Worm (Caenorhabditis elegans): ENCODE measurements around the gene sri-4.

Gene sri-4

DNA sequence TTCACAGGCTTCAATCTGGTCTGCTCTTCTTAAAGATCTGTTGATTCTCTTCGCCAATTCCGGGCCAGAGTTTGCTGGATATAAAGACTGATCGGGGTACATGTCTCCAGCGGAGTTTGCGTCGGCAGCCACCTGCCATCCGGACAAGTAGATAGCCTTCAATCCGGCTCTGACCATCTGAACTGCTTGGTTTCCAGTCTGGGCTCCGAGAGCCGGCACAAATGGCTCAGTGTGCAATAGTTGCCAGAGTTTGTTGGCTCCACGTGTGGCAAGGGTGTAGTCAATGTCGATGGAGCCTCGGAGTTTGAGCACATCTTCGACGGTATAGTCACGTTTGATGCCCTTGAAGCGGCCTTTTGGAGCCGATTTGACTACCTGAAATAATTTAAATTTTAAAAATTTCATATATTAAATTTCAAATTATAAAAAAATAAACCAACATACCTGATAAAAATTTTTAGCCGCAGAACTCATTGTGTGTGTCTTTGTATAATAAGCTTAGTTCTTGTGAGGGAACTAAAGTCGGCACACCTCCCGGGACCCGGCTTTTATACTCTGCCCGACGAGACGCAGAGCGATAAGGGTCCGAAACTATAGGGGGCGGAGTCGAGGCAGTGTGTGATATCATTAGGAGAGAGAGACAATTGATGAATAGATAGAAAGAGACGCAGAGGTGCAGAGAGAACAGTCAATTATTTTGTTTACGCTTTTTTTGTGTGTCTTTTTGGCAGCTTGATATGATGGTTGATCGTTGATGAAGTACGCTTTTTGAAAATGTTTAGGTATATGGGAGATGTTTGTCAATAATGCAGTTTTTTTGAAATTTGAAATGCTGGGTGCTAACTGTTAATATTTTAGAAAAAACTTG, 20.4 kb upstream of the sri-4 start, which contains the start of the genes icl-1 and srh-2 (continued):
- TF ChIP-seq xbp-1 (tag; optimal IDR thresholded peaks at IDR 0.05) (peak; percentile 45), egl-13 (tag; optimal IDR thresholded peaks at IDR 0.05) (no peak), lin-13 (GFP tag; optimal IDR thresholded peaks at IDR 0.05) (peak; percentile 38), sup-37 (GFP tag; optimal IDR thresholded peaks at IDR 0.05) (peak; percentile 59), mef-2 (tag; optimal IDR thresholded peaks at IDR 0.05) (no peak), ztf-11 (tag; optimal IDR thresholded peaks at IDR 0.05) (peak in 1 of 2 experiments; percentile 27), ces-1 (GFP tag; optimal IDR thresholded peaks at IDR 0.05) (no peak), fkh-8 (tag; optimal IDR thresholded peaks at IDR 0.05) (no peak), snu-23 (GFP tag; optimal IDR thresholded peaks at IDR 0.05) (peak; percentile 82), dsc-1 (tag; optimal IDR thresholded peaks at IDR 0.05) (no peak), sox-4 (tag; optimal IDR thresholded peaks at IDR 0.05) (peak; percentile 32), nhr-76 (tag; optimal IDR thresholded peaks at IDR 0.05) (no peak), blmp-1 (tag; optimal IDR thresholded peaks at IDR 0.05) (peak; percentile 17), lin-14 (GFP tag; optimal IDR thresholded peaks at IDR 0.05) (peak; percentile 92), pqm-1 (tag; optimal IDR thresholded peaks at IDR 0.05) (no peak), jun-1 (tag; optimal IDR thresholded peaks at IDR 0.05) (peak; percentile 15), elt-3 (tag; optimal IDR thresholded peaks at IDR 0.05) (peak in 2 of 6 experiments; percentile 29 to 80), skn-1 (tag; optimal IDR thresholded peaks at IDR 0.05) (no peak), nhr-77 (tag; optimal IDR thresholded peaks at IDR 0.05) (peak; percentile 29), ceh-63 (GFP tag; optimal IDR thresholded peaks at IDR 0.05) (peak; percentile 54), grh-1 (GFP tag; IDR thresholded peaks at IDR 0.05) (no peak), hlh-17 (GFP tag; optimal IDR thresholded peaks at IDR 0.05; ENCODE audit: borderline replicate concordance) (peak; percentile 41), unc-86 (tag; optimal IDR thresholded peaks at IDR 0.05) (no peak), nhr-12 (tag; optimal IDR thresholded peaks at IDR 0.05) (no peak), nhr-85 (tag) (peak; percentile 92), mab-9 (GFP tag; IDR thresholded peaks at IDR 0.05) (0 out of 2 replicates have a peak, but pooled peaks have one; percentile 13), egl-27 (tag; optimal IDR thresholded peaks at IDR 0.05) (no peak), ztf-4 (tag; optimal IDR thresholded peaks at IDR 0.05) (peak; percentile 14), nhr-19 (GFP tag; conservative IDR thresholded peaks at IDR 0.05) (peak; percentile 93), isw-1 (GFP tag; IDR thresholded peaks at IDR 0.05) (no peak), nhr-237 (tag; optimal IDR thresholded peaks at IDR 0.05) (no peak), nhr-47 (tag; optimal IDR thresholded peaks at IDR 0.05) (peak; percentile 59), nhr-11 (tag; optimal IDR thresholded peaks at IDR 0.05) (no peak), mep-1 (tag; optimal IDR thresholded peaks at IDR 0.05) (peak; percentile 59), zip-4 (GFP tag; optimal IDR thresholded peaks at IDR 0.05) (peak; percentile 51), hpl-2 (GFP tag; optimal IDR thresholded peaks at IDR 0.05) (no peak), lin-15B (tag; optimal IDR thresholded peaks at IDR 0.05) (no peak), zag-1 (tag; optimal IDR thresholded peaks at IDR 0.05) (no peak), unc-130 (tag; optimal IDR thresholded peaks at IDR 0.05) (peak; percentile 74), ceh-82 (tag; optimal IDR thresholded peaks at IDR 0.05) (no peak), sptf-1 (tag; optimal IDR thresholded peaks at IDR 0.05) (no peak), efl-1 (optimal IDR thresholded peaks at IDR 0.05) (peak; percentile 40 to 49), efl-1 (GFP tag; optimal IDR thresholded peaks at IDR 0.05 in 1 of 2) (peak in 1 of 2 experiments; percentile 91), ets-5 (GFP tag; IDR thresholded peaks at IDR 0.05) (no peak), lir-3 (tag; optimal IDR thresholded peaks at IDR 0.05; ENCODE audit: poor library complexity) (peak; percentile 69), nhr-84 (tag; optimal IDR thresholded peaks at IDR 0.05) (no peak), ceh-90 (tag; optimal IDR thresholded peaks at IDR 0.05) (no peak), rnt-1 (tag; optimal IDR thresholded peaks at IDR 0.05) (peak; percentile 88), C34B4.2 (tag; optimal IDR thresholded peaks at IDR 0.05) (no peak), aha-1 (tag; optimal IDR thresholded peaks at IDR 0.05) (no peak), fkh-4 (tag; optimal IDR thresholded peaks at IDR 0.05; ENCODE audit: borderline replicate concordance) (no peak), nhr-71 (tag; optimal IDR thresholded peaks at IDR 0.05) (peak; percentile 95)
